Worm (Caenorhabditis elegans) whole organism, L4 larva: ENCODE data around the gene snet-1.
A peak's percentile ranks its signal among the peaks of the same experiment; 100 is the strongest.

Experiments
- F10B5.3 ChIP-seq: sonication (generic microtip); optimal IDR thresholded peaks from 2 replicates; lab custom pipeline; 2016; ENCODE audit warnings: mild to moderate bottlenecking, missing genetic modification characterization, missing compliant biosample characterization
- T26A8.4 ChIP-seq: fragments of 200-800 bp; sonication (Bioruptor generic); IDR thresholded peaks from 2 replicates; pipeline ENCODE4 v1.3.6; 2022; ENCODE audit warnings: missing genetic modification characterization, missing compliant biosample characterization
- attf-4 ChIP-seq: sonication (generic microtip); optimal IDR thresholded peaks from 3 replicates; lab custom pipeline; 2017; ENCODE audit warnings: missing biosample characterization, missing genetic modification characterization
- lin-13 ChIP-seq: fragments of 150-350 bp; optimal IDR thresholded peaks from 2 replicates; lab custom pipeline; 2014; ENCODE audit warnings: missing biosample characterization, missing genetic modification reagents, missing genetic modification characterization
- lsy-2 ChIP-seq, 2 experiments: fragments of 150-350 bp in 1 of 2; sonication (generic microtip) in 1 of 2; optimal IDR thresholded peaks; 2 replicates each; lab custom pipeline; 2014 to 2017; ENCODE audit warnings: missing biosample characterization in 2 of 2, missing genetic modification characterization in 2 of 2
- nhr-237 ChIP-seq: sonication (generic microtip); optimal IDR thresholded peaks from 2 replicates; lab custom pipeline; 2017; ENCODE audit warnings: missing biosample characterization, missing genetic modification characterization
- nhr-76 ChIP-seq: fragments of 150-350 bp; optimal IDR thresholded peaks from 2 replicates; lab custom pipeline; 2014; ENCODE audit warnings: missing biosample characterization, missing genetic modification characterization
- sdz-12 ChIP-seq: fragments of 200-800 bp; sonication (Bioruptor generic); optimal IDR thresholded peaks from 2 replicates; lab custom pipeline; 2018; ENCODE audit warnings: mild to moderate bottlenecking, missing genetic modification characterization, missing compliant biosample characterization
- unc-39 ChIP-seq: sonication (generic microtip); optimal IDR thresholded peaks from 2 replicates; lab custom pipeline; 2017; ENCODE audit warnings: missing biosample characterization, missing genetic modification characterization
- unc-62 ChIP-seq, 3 experiments: fragments of 150-350 bp in 1 of 3; sonication (generic microtip); optimal IDR thresholded peaks in 2 of 3; peaks in 1 of 3; 1 replicate in 1 of 3; 2 replicates in 2 of 3; lab custom pipeline; 2014 to 2017; ENCODE audit warnings: missing biosample characterization in 3 of 3, missing genetic modification characterization in 3 of 3, missing genetic modification reagents in 3 of 3, missing genotype in 1 of 3

DNA sequence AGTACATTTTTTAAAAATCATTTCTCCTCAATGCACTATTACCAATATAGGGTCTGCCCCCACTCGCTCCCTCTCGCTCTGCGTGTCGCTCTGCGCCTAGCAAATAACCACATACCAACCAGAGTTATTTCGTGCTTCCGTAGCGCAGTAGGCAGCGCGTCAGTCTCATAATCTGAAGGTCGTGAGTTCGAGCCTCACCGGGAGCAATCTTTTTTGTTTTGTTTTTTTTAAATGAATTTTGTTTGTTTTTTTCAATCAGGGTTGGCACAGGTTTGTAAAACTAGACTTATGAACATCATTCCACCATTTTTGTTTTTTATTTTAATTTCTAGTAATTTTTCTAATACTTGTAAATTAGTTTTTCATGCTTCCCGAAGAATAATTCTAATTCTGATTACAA is 28.9 kb upstream of the snet-1 start:
- TF ChIP-seq T26A8.4 (GFP tag; lab: Robert Waterston, UW) (peak; percentile 81), unc-39 (tag; lab: Kevin White, UChicago) (no peak), lsy-2 (tag; optimal IDR thresholded peaks at IDR 0.05; lab: Kevin White, UChicago) (peak in 1 of 2 experiments; percentile 60), sdz-12 (GFP tag; lab: Kevin White, UChicago) (no peak), nhr-237 (tag; lab: Kevin White, UChicago) (no peak), nhr-76 (tag; lab: Kevin White, UChicago) (no peak), attf-4 (tag; lab: Kevin White, UChicago) (no peak), unc-62 (GFP tag; optimal IDR thresholded peaks at IDR 0.05 in 1 of 2; lab: Kevin White, UChicago) (peak in 1 of 2 experiments; percentile 99), unc-62 (tag; optimal IDR thresholded peaks at IDR 0.05; lab: Kevin White, UChicago) (no peak), F10B5.3 (tag; lab: Kevin White, UChicago) (peak; percentile 46), lin-13 (no peak)
